Fruit fly (Drosophila melanogaster): ENCODE data around the gene CG3308.

Gene CG3308

dm6 chr3R:21296038-21296727 lies 22.6 kb upstream of the CG3308 start (continued):
- TF ChIP-seq Kr (GFP tag; optimal IDR thresholded peaks at IDR 0.05) (no peak), CG18599 (GFP tag; optimal IDR thresholded peaks at IDR 0.05) (peak; percentile 95), tio (GFP tag; optimal IDR thresholded peaks at IDR 0.05) (peak; percentile 85), gce (GFP tag; IDR thresholded peaks at IDR 0.05) (no peak), NC2α (GFP tag; optimal IDR thresholded peaks at IDR 0.05) (peak; percentile 42), gfzf (GFP tag; optimal IDR thresholded peaks at IDR 0.05) (no peak), sd (tag; optimal IDR thresholded peaks at IDR 0.05) (peak; percentile 80), z (GFP tag; IDR thresholded peaks at IDR 0.05) (no peak), CG1792 (GFP tag; optimal IDR thresholded peaks at IDR 0.05) (peak; percentile 59), al (GFP tag; IDR thresholded peaks at IDR 0.05) (no peak), CG9817 (tag; optimal IDR thresholded peaks at IDR 0.05) (peak; percentile 57), CG8944 (GFP tag; optimal IDR thresholded peaks at IDR 0.05) (peak; percentile 44), CG5180 (GFP tag; optimal IDR thresholded peaks at IDR 0.05) (peak; percentile 73), CG9932 (GFP tag; IDR thresholded peaks at IDR 0.05) (no peak), Optix (GFP tag; IDR thresholded peaks at IDR 0.05) (no peak), hth (optimal IDR thresholded peaks at IDR 0.05) (no peak), Myb (GFP tag; optimal IDR thresholded peaks at IDR 0.05) (no peak), Scr (GFP tag; IDR thresholded peaks at IDR 0.05; ENCODE audit: partially characterized antibody) (no peak), dpn (GFP tag; optimal IDR thresholded peaks at IDR 0.05) (peak; percentile 65 to 88), dysf (GFP tag; IDR thresholded peaks at IDR 0.05) (no peak), CG3281 (GFP tag; optimal IDR thresholded peaks at IDR 0.05) (peak; percentile 93), Poxn (GFP tag; IDR thresholded peaks at IDR 0.05) (no peak), corto (GFP tag; optimal IDR thresholded peaks at IDR 0.05) (peak; percentile 68), pan (optimal IDR thresholded peaks at IDR 0.05) (no peak), pan (GFP tag; optimal IDR thresholded peaks at IDR 0.05 in 1 of 2, IDR thresholded peaks at IDR 0.05 in 1 of 2) (no peak), CG7271 (tag; optimal IDR thresholded peaks at IDR 0.05) (peak; percentile 47), CG5953 (GFP tag; IDR thresholded peaks at IDR 0.05) (no peak), usp (GFP tag; optimal IDR thresholded peaks at IDR 0.05) (no peak), Neu2 (GFP tag; optimal IDR thresholded peaks at IDR 0.05; ENCODE audit: borderline replicate concordance) (no peak), Bdp1 (GFP tag; optimal IDR thresholded peaks at IDR 0.05) (peak; percentile 47), Mrtf (GFP tag; IDR thresholded peaks at IDR 0.05) (no peak), CG13296 (GFP tag; optimal IDR thresholded peaks at IDR 0.05) (peak; percentile 91), mld (GFP tag; IDR thresholded peaks at IDR 0.05; ENCODE audit: partially characterized antibody) (no peak), klu (GFP tag; IDR thresholded peaks at IDR 0.05) (no peak), kay (GFP tag; optimal IDR thresholded peaks at IDR 0.05) (peak; percentile 68), gro (GFP tag; optimal IDR thresholded peaks at IDR 0.05) (peak; percentile 88), Jarid2 (GFP tag; optimal IDR thresholded peaks at IDR 0.05) (peak; percentile 41), NfI (GFP tag; optimal IDR thresholded peaks at IDR 0.05) (peak; percentile 90), CG11560 (tag; IDR thresholded peaks at IDR 0.05) (no peak), Hmr (GFP tag; optimal IDR thresholded peaks at IDR 0.05) (peak; percentile 61), HLH54F (GFP tag; optimal IDR thresholded peaks at IDR 0.05) (peak; percentile 80), Dad (GFP tag; optimal IDR thresholded peaks at IDR 0.05) (no peak), CG8089 (GFP tag; optimal IDR thresholded peaks at IDR 0.05) (peak; percentile 27), sisA (GFP tag; IDR thresholded peaks at IDR 0.05) (no peak), CG31365 (tag; optimal IDR thresholded peaks at IDR 0.05) (peak; percentile 58), tup (GFP tag; optimal IDR thresholded peaks at IDR 0.05) (peak; percentile 49), zf30C (GFP tag; optimal IDR thresholded peaks at IDR 0.05) (no peak), inv (GFP tag; IDR thresholded peaks at IDR 0.05; ENCODE audit: partially characterized antibody) (no peak), Camta (GFP tag; optimal IDR thresholded peaks at IDR 0.05) (peak; percentile 47), CG5245 (GFP tag; optimal IDR thresholded peaks at IDR 0.05) (peak; percentile 53), Mad (GFP tag; optimal IDR thresholded peaks at IDR 0.05) (peak; percentile 33)
